Fruit fly (Drosophila melanogaster) whole organism, prepupa: Measurements from ENCODE around the gene moody.

Experiments
- CG11294 ChIP-seq: fragments of 200-800 bp; sonication (Bioruptor generic); IDR thresholded peaks from 2 replicates; pipeline ENCODE4 v1.3.6; 2022; ENCODE audit warnings: missing biosample characterization, missing genetic modification characterization
- CG11902 ChIP-seq: fragments of 200-800 bp; sonication (Bioruptor generic); optimal IDR thresholded peaks from 3 replicates; lab custom pipeline; 2016; ENCODE audit warnings: missing biosample characterization, missing genetic modification characterization
- CG16779 ChIP-seq: fragments of 200-800 bp; sonication (Bioruptor generic); optimal IDR thresholded peaks from 3 replicates; lab custom pipeline; 2017; ENCODE audit warnings: missing biosample characterization, mild to moderate bottlenecking, missing genetic modification characterization
- CG3032 ChIP-seq: fragments of 200-800 bp; optimal IDR thresholded peaks from 2 replicates; lab custom pipeline; 2019; ENCODE audit warnings: missing biosample characterization, mild to moderate bottlenecking, missing genetic modification characterization, moderate library complexity
- CG32006 ChIP-seq: fragments of 200-800 bp; sonication (Bioruptor generic); optimal IDR thresholded peaks from 3 replicates; lab custom pipeline; 2017; ENCODE audit warnings: missing biosample characterization, mild to moderate bottlenecking, missing genetic modification characterization
- CG3919 ChIP-seq: fragments of 200-800 bp; sonication (Bioruptor generic); optimal IDR thresholded peaks from 3 replicates; lab custom pipeline; 2016; ENCODE audit warnings: missing biosample characterization, missing genetic modification characterization
- CG6163 ChIP-seq: fragments of 200-800 bp; sonication (Bioruptor generic); IDR thresholded peaks from 3 replicates; pipeline ENCODE4 v1.3.6; 2022; ENCODE audit warnings: missing biosample characterization, missing genetic modification characterization
- CG6276 ChIP-seq: fragments of 200-800 bp; sonication (Bioruptor generic); optimal IDR thresholded peaks from 2 replicates; lab custom pipeline; 2017; ENCODE audit warnings: missing biosample characterization, mild to moderate bottlenecking, missing genetic modification characterization
- CG6808 ChIP-seq: fragments of 200-800 bp; sonication (Bioruptor generic); optimal IDR thresholded peaks from 3 replicates; lab custom pipeline; 2017; ENCODE audit warnings: missing biosample characterization, missing genetic modification characterization, mild to moderate bottlenecking, moderate library complexity, missing genetic modification reagents
- CG9139 ChIP-seq: fragments of 200-800 bp; sonication (Bioruptor generic); optimal IDR thresholded peaks from 3 replicates; lab custom pipeline; 2017; ENCODE audit warnings: missing biosample characterization, mild to moderate bottlenecking, missing genetic modification characterization
- Eip78C ChIP-seq: fragments of 200-800 bp; sonication (Bioruptor generic); peaks from one replicate; lab custom pipeline; 2016; ENCODE audit warnings: missing biosample characterization, missing genetic modification characterization
- Eip93F ChIP-seq: fragments of 200-800 bp; sonication (Bioruptor generic); optimal IDR thresholded peaks from 2 replicates; lab custom pipeline; 2016; ENCODE audit warnings: missing biosample characterization, mild to moderate bottlenecking, missing genetic modification characterization
- Ets96B ChIP-seq: fragments of 200-800 bp; optimal IDR thresholded peaks from 2 replicates; lab custom pipeline; 2019; ENCODE audit warnings: missing biosample characterization, mild to moderate bottlenecking, missing genetic modification characterization, moderate library complexity
- Met ChIP-seq: fragments of 200-800 bp; sonication (Bioruptor generic); optimal IDR thresholded peaks from 3 replicates; lab custom pipeline; 2016; ENCODE audit warnings: missing biosample characterization, missing genetic modification characterization
- Smox ChIP-seq: fragments of 200-800 bp; sonication (Bioruptor generic); optimal IDR thresholded peaks from 3 replicates; lab custom pipeline; 2016; ENCODE audit warnings: missing biosample characterization, missing genetic modification characterization
- Sox102F ChIP-seq: fragments of 200-800 bp; sonication (Bioruptor generic); optimal IDR thresholded peaks from 2 replicates; lab custom pipeline; 2016; ENCODE audit warnings: missing biosample characterization, mild to moderate bottlenecking, missing genetic modification characterization
- Sox14 ChIP-seq: fragments of 200-800 bp; sonication (Bioruptor generic); optimal IDR thresholded peaks from 3 replicates; lab custom pipeline; 2016; ENCODE audit warnings: missing biosample characterization, missing genetic modification characterization
- Sox15 ChIP-seq: fragments of 200-800 bp; sonication (Bioruptor generic); optimal IDR thresholded peaks from 3 replicates; lab custom pipeline; 2016; ENCODE audit warnings: missing biosample characterization, missing genetic modification characterization
- cyc ChIP-seq: fragments of 200-800 bp; sonication (Bioruptor generic); optimal IDR thresholded peaks from 3 replicates; lab custom pipeline; 2016; ENCODE audit warnings: missing biosample characterization, missing genetic modification characterization
- dac ChIP-seq: fragments of 200-800 bp; sonication (Bioruptor generic); optimal IDR thresholded peaks from 2 replicates; lab custom pipeline; 2017; ENCODE audit warnings: missing biosample characterization, mild to moderate bottlenecking, missing genetic modification characterization
- dsx ChIP-seq: fragments of 200-800 bp; optimal IDR thresholded peaks from 3 replicates; lab custom pipeline; 2019; ENCODE audit warnings: missing biosample characterization, mild to moderate bottlenecking, missing genetic modification characterization, moderate library complexity; ENCODE audit not compliant: poor library complexity, severe bottlenecking
- eg ChIP-seq: fragments of 200-800 bp; sonication (Bioruptor generic); IDR thresholded peaks from 3 replicates; pipeline ENCODE4 v1.3.6; 2022; ENCODE audit warnings: missing biosample characterization, missing genetic modification characterization
- esn ChIP-seq: fragments of 200-800 bp; sonication (Bioruptor generic); optimal IDR thresholded peaks from 2 replicates; lab custom pipeline; 2016; ENCODE audit warnings: missing biosample characterization, mild to moderate bottlenecking, missing genetic modification characterization, moderate library complexity
- fd59A ChIP-seq: fragments of 200-800 bp; sonication (Bioruptor generic); optimal IDR thresholded peaks from 2 replicates; lab custom pipeline; 2017; ENCODE audit warnings: missing biosample characterization, mild to moderate bottlenecking, missing genetic modification characterization, missing genetic modification reagents
- fd85E ChIP-seq: fragments of 200-800 bp; sonication (Bioruptor generic); optimal IDR thresholded peaks from 3 replicates; lab custom pipeline; 2016; ENCODE audit warnings: missing biosample characterization, missing genetic modification characterization
- lz ChIP-seq: fragments of 200-800 bp; sonication (Bioruptor generic); optimal IDR thresholded peaks from 3 replicates; lab custom pipeline; 2016; ENCODE audit warnings: missing biosample characterization, missing genetic modification characterization
- ss ChIP-seq, 2 experiments: fragments of 200-800 bp; sonication (Bioruptor generic); optimal IDR thresholded peaks; 2 replicates in 1 of 2; 3 replicates in 1 of 2; lab custom pipeline; 2017 to 2018; ENCODE audit warnings: mild to moderate bottlenecking in 2 of 2, missing biosample characterization in 2 of 2, missing genetic modification characterization in 2 of 2, moderate library complexity in 1 of 2
- svp ChIP-seq: fragments of 200-800 bp; sonication (Bioruptor generic); peaks from one replicate; lab custom pipeline; 2016; ENCODE audit warnings: missing biosample characterization, missing genetic modification characterization

The moody gene

dm6 chrX:2070708-2071063 is 20.8 kb upstream of the moody start (continued):
- peak; percentile 30 for TF ChIP-seq dac
- peak; percentile 12 for TF ChIP-seq esn
- TF ChIP-seq svp (GFP tag; lab: Kevin White, UChicago): peak; percentile 82
- TF ChIP-seq CG6163 (GFP tag; lab: Robert Waterston, UW): peak; percentile 58; the same call in 1 of the 3 replicates
- no peak for TF ChIP-seq dsx (GFP tag; lab: Kevin White, UChicago)
- TF ChIP-seq fd85E (GFP tag; lab: Kevin White, UChicago): no peak
- peak in 1 of 2 experiments; percentile 46 for TF ChIP-seq ss (GFP tag; optimal IDR thresholded peaks at IDR 0.05; lab: Kevin White, UChicago)

- TF ChIP-seq ss (GFP tag; optimal IDR thresholded peaks at IDR 0.05; lab: Kevin White, UChicago) (no peak), CG16779 (tag; lab: Kevin White, UChicago) (peak; percentile 20)
- TF ChIP-seq, all 60 proteins: peak for 1
Measured at dm6 chrX:2069787-2070707, 20.1 kb upstream of the moody start.

dm6 chrX:2068292-2068691 is 18.4 kb upstream of the moody start, which contains the start of gene CG4194:
TSS of gene CG4194 (plus strand) at chrX:2068592.
- no peak for TF ChIP-seq Ets96B (tag; lab: Kevin White, UChicago)
- no peak for TF ChIP-seq fd59A (GFP tag; lab: Kevin White, UChicago)
- no peak for TF ChIP-seq Sox102F (GFP tag; lab: Kevin White, UChicago)
- TF ChIP-seq CG11294 (GFP tag; lab: Robert Waterston, UW): no peak
- no peak for TF ChIP-seq Met
- TF ChIP-seq CG6808: no peak
- no peak for TF ChIP-seq ss (GFP tag; optimal IDR thresholded peaks at IDR 0.05; lab: Kevin White, UChicago)
- TF ChIP-seq Sox15 (GFP tag; lab: Kevin White, UChicago): no peak
- no peak for TF ChIP-seq CG6163 (GFP tag; lab: Robert Waterston, UW)
- no peak for TF ChIP-seq Eip93F (GFP tag; lab: Kevin White, UChicago)
- no peak for TF ChIP-seq Smox
- TF ChIP-seq CG9139 (GFP tag; lab: Kevin White, UChicago): no peak

dm6 chrX:2066259-2066658 is 16.3 kb upstream of the moody start, which contains the start of gene CG14054:
TSS of gene CG14054 (minus strand) at chrX:2066359.
- TF ChIP-seq Sox14 (no peak), svp (GFP tag; lab: Kevin White, UChicago) (no peak), CG3919 (GFP tag; lab: Kevin White, UChicago) (no peak), Ets96B (tag; lab: Kevin White, UChicago) (no peak), esn (no peak), CG11902 (GFP tag; lab: Kevin White, UChicago) (no peak), CG6276 (GFP tag; lab: Kevin White, UChicago) (no peak), CG32006 (no peak), CG6163 (GFP tag; lab: Robert Waterston, UW) (no peak), CG3032 (tag; lab: Kevin White, UChicago) (no peak), Eip78C (GFP tag; lab: Kevin White, UChicago) (no peak), ss (GFP tag; optimal IDR thresholded peaks at IDR 0.05; lab: Kevin White, UChicago) (no peak), cyc (GFP tag; lab: Kevin White, UChicago) (no peak), Eip93F (GFP tag; lab: Kevin White, UChicago) (no peak), CG6808 (no peak), CG11294 (GFP tag; lab: Robert Waterston, UW) (no peak)

dm6 chrX:2065073-2065472 is 15.2 kb upstream of the moody start, which contains the start of gene CG4281:
TSS of gene CG4281 (minus strand) at chrX:2065142.
- TF ChIP-seq CG9139 (GFP tag; lab: Kevin White, UChicago) (no peak), Eip78C (GFP tag; lab: Kevin White, UChicago) (peak; percentile 69), Eip93F (GFP tag; lab: Kevin White, UChicago) (no peak), eg (GFP tag; lab: Robert Waterston, UW) (no peak), esn (peak; percentile 33), dac (no peak), lz (GFP tag; lab: Kevin White, UChicago) (no peak)
